Fruit fly (Drosophila melanogaster): ENCODE results near the gene CG32536.

CG32536 gene

DNA sequence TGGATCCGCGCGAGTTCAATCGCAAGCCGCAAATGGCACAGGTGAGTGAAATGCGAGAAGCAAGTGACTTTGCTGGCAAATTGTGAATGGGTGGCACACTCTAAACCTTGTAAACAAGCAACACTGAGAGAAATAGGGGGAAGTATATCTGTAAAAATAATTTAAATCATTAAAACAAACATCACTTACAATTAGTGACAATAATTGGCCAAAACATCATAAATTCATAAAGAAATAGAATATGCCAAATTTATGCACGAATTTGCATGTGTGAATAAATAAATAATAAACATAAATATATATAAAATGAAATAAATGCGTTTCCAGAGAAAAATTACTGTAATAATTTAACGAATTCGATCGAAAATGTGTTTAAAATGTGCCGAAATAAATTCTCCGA, 14.1 kb downstream of the CG32536 start (continued):
- TF ChIP-seq btn (GFP tag; optimal IDR thresholded peaks at IDR 0.05) (no peak), CG7987 (GFP tag; optimal IDR thresholded peaks at IDR 0.05) (no peak), CG7839 (tag; optimal IDR thresholded peaks at IDR 0.05) (no peak), Dip3 (GFP tag; optimal IDR thresholded peaks at IDR 0.05) (no peak), CG3065 (GFP tag; optimal IDR thresholded peaks at IDR 0.05) (no peak), ATbp (GFP tag; optimal IDR thresholded peaks at IDR 0.05) (no peak), NC2β (GFP tag; optimal IDR thresholded peaks at IDR 0.05) (no peak), CG9215 (GFP tag; IDR thresholded peaks at IDR 0.05) (no peak), gro (GFP tag; optimal IDR thresholded peaks at IDR 0.05) (no peak), CG12071 (GFP tag; optimal IDR thresholded peaks at IDR 0.05) (no peak), CG31441 (GFP tag; IDR thresholded peaks at IDR 0.05) (no peak; the same call in 1 of the 2 replicates), so (GFP tag; IDR thresholded peaks at IDR 0.05) (no peak), CG10979 (tag; optimal IDR thresholded peaks at IDR 0.05) (peak; percentile 25), wek (GFP tag; optimal IDR thresholded peaks at IDR 0.05) (no peak), Elba2 (GFP tag; optimal IDR thresholded peaks at IDR 0.05) (no peak), CG10543 (GFP tag; optimal IDR thresholded peaks at IDR 0.05) (no peak), ara (GFP tag; IDR thresholded peaks at IDR 0.05) (no peak), Hr51 (GFP tag; optimal IDR thresholded peaks at IDR 0.05) (no peak), Ravus (GFP tag; IDR thresholded peaks at IDR 0.05) (no peak), CG18764 (GFP tag; optimal IDR thresholded peaks at IDR 0.05) (no peak), ERR (GFP tag; optimal IDR thresholded peaks at IDR 0.05) (no peak), CG15269 (tag; optimal IDR thresholded peaks at IDR 0.05) (peak; percentile 35), hkb (optimal IDR thresholded peaks at IDR 0.05) (no peak), hkb (GFP tag; IDR thresholded peaks at IDR 0.05) (no peak), Atf6 (GFP tag; IDR thresholded peaks at IDR 0.05) (no peak), Drgx (GFP tag; IDR thresholded peaks at IDR 0.05) (0 out of 2 replicates have a peak, but pooled peaks have one; percentile 36), mirr (GFP tag; optimal IDR thresholded peaks at IDR 0.05) (no peak), CG42726 (GFP tag; IDR thresholded peaks at IDR 0.05; ENCODE audit: partially characterized antibody) (no peak), eyg (GFP tag; optimal IDR thresholded peaks at IDR 0.05) (no peak), Abd-B (GFP tag; optimal IDR thresholded peaks at IDR 0.05) (no peak), hbn (GFP tag; IDR thresholded peaks at IDR 0.05; ENCODE audit: partially characterized antibody) (no peak), CG13424 (tag; optimal IDR thresholded peaks at IDR 0.05) (peak; percentile 29), CG9609 (GFP tag; optimal IDR thresholded peaks at IDR 0.05) (no peak), tna (GFP tag; IDR thresholded peaks at IDR 0.05; ENCODE audit: partially characterized antibody) (no peak), seq (GFP tag; IDR thresholded peaks at IDR 0.05) (no peak), sima (GFP tag; optimal IDR thresholded peaks at IDR 0.05) (no peak), eve (GFP tag; optimal IDR thresholded peaks at IDR 0.05) (no peak), z (GFP tag; IDR thresholded peaks at IDR 0.05) (no peak), Oaz (GFP tag; IDR thresholded peaks at IDR 0.05) (no peak), CG14965 (GFP tag; optimal IDR thresholded peaks at IDR 0.05; ENCODE audit: borderline replicate concordance) (no peak), sr (GFP tag; IDR thresholded peaks at IDR 0.05) (no peak), GATAe (GFP tag; conservative IDR thresholded peaks at IDR 0.05) (no peak), E2f2 (GFP tag; IDR thresholded peaks at IDR 0.05) (no peak), Rx (GFP tag; IDR thresholded peaks at IDR 0.05) (no peak), Oli (tag; optimal IDR thresholded peaks at IDR 0.05) (peak; percentile 5), C15 (GFP tag; IDR thresholded peaks at IDR 0.05) (no peak), pan (optimal IDR thresholded peaks at IDR 0.05) (no peak), pan (GFP tag; optimal IDR thresholded peaks at IDR 0.05 in 1 of 2, IDR thresholded peaks at IDR 0.05 in 1 of 2) (peak in 1 of 2 experiments; percentile 50), CG14050 (GFP tag; IDR thresholded peaks at IDR 0.05) (no peak), gcm (GFP tag; optimal IDR thresholded peaks at IDR 0.05) (no peak), CG14860 (GFP tag; IDR thresholded peaks at IDR 0.05; ENCODE audit: partially characterized antibody) (no peak), nom (GFP tag; optimal IDR thresholded peaks at IDR 0.05) (no peak)

All from whole organism, embryonic.